Fruit fly (Drosophila melanogaster) whole organism, adult: ENCODE results near the gene Vps24.

ENCODE experiments used
- CG11617 ChIP-seq: fragments of 200-800 bp; sonication (Bioruptor generic); optimal IDR thresholded peaks from 2 replicates; lab custom pipeline; 2017; ENCODE audit warnings: mild to moderate bottlenecking, missing biosample characterization, missing genetic modification reagents, missing genetic modification characterization
- CG12768 ChIP-seq: fragments of 200-800 bp; sonication (Bioruptor generic); optimal IDR thresholded peaks from 2 replicates; lab custom pipeline; 2017; ENCODE audit warnings: missing biosample characterization, missing genetic modification characterization, mild to moderate bottlenecking, moderate library complexity, missing genetic modification reagents
- CG14711 ChIP-seq: fragments of 200-800 bp; sonication (Bioruptor generic); optimal IDR thresholded peaks from 2 replicates; lab custom pipeline; 2018; ENCODE audit warnings: missing biosample characterization, mild to moderate bottlenecking, missing genetic modification characterization, moderate library complexity
- CG1620 ChIP-seq: fragments of 200-800 bp; sonication (Bioruptor generic); optimal IDR thresholded peaks from 2 replicates; lab custom pipeline; 2016; ENCODE audit warnings: missing biosample characterization, missing genetic modification characterization
- CG33017 ChIP-seq: fragments of 200-800 bp; sonication (Bioruptor generic); optimal IDR thresholded peaks from 2 replicates; lab custom pipeline; 2018; ENCODE audit warnings: missing biosample characterization, mild to moderate bottlenecking, missing genetic modification characterization, moderate library complexity
- CG5204 ChIP-seq: fragments of 200-800 bp; sonication (Bioruptor generic); optimal IDR thresholded peaks from 2 replicates; lab custom pipeline; 2016; ENCODE audit warnings: missing biosample characterization, missing genetic modification characterization
- CG7045 ChIP-seq: fragments of 200-800 bp; sonication (Bioruptor generic); optimal IDR thresholded peaks from 2 replicates; lab custom pipeline; 2017; ENCODE audit warnings: missing biosample characterization, mild to moderate bottlenecking, missing genetic modification characterization
- CG7101 ChIP-seq: fragments of 200-800 bp; sonication (Bioruptor generic); optimal IDR thresholded peaks from 2 replicates; lab custom pipeline; 2018; ENCODE audit warnings: missing biosample characterization, mild to moderate bottlenecking, missing genetic modification characterization, moderate library complexity
- Clk ChIP-seq: fragments of 200-800 bp; sonication (Bioruptor generic); optimal IDR thresholded peaks from 2 replicates; lab custom pipeline; 2017; ENCODE audit warnings: missing biosample characterization, missing genetic modification characterization
- Crg-1 ChIP-seq: fragments of 200-800 bp; sonication (Bioruptor generic); optimal IDR thresholded peaks from 2 replicates; lab custom pipeline; 2016; ENCODE audit warnings: missing biosample characterization, missing genetic modification characterization
- Hr96 ChIP-seq: fragments of 200-800 bp; sonication (Bioruptor generic); optimal IDR thresholded peaks from 2 replicates; lab custom pipeline; 2016; ENCODE audit warnings: missing biosample characterization, missing genetic modification characterization
- Mnt ChIP-seq: fragments of 200-800 bp; sonication (Bioruptor generic); optimal IDR thresholded peaks from 2 replicates; lab custom pipeline; 2016; ENCODE audit warnings: missing biosample characterization, mild to moderate bottlenecking, missing genetic modification characterization
- bab1 ChIP-seq: fragments of 200-800 bp; sonication (Bioruptor generic); optimal IDR thresholded peaks from 3 replicates; lab custom pipeline; 2019; ENCODE audit warnings: missing biosample characterization, mild to moderate bottlenecking, missing genetic modification characterization, moderate library complexity
- cic ChIP-seq: fragments of 200-800 bp; sonication (Bioruptor generic); optimal IDR thresholded peaks from 2 replicates; lab custom pipeline; 2017; ENCODE audit warnings: missing biosample characterization, mild to moderate bottlenecking, missing genetic modification characterization, moderate library complexity
- cnc ChIP-seq, 2 experiments: fragments of >200 bp; optimal IDR thresholded peaks; 2 replicates each; lab custom pipeline; 2017
- kay ChIP-seq: fragments of 200-800 bp; sonication (Bioruptor generic); peaks from one replicate; lab custom pipeline; 2016; ENCODE audit warnings: missing biosample characterization, missing genetic modification characterization, borderline replicate concordance
- ovo ChIP-seq: fragments of 200-800 bp; sonication (Bioruptor generic); optimal IDR thresholded peaks from 2 replicates; lab custom pipeline; 2016; ENCODE audit warnings: missing biosample characterization, missing genetic modification characterization
- pad ChIP-seq: fragments of 200-800 bp; sonication (Bioruptor generic); optimal IDR thresholded peaks from 3 replicates; lab custom pipeline; 2017; ENCODE audit warnings: missing biosample characterization, missing genetic modification characterization, mild to moderate bottlenecking, moderate library complexity, missing genetic modification reagents
- tj ChIP-seq: fragments of 200-800 bp; sonication (Bioruptor generic); optimal IDR thresholded peaks from 3 replicates; lab custom pipeline; 2017; ENCODE audit warnings: missing biosample characterization, mild to moderate bottlenecking, missing genetic modification characterization, moderate library complexity
- toe ChIP-seq: fragments of 200-800 bp; sonication (Bioruptor generic); optimal IDR thresholded peaks from 2 replicates; lab custom pipeline; 2016; ENCODE audit warnings: missing biosample characterization, missing genetic modification characterization

Vps24 gene

DNA sequence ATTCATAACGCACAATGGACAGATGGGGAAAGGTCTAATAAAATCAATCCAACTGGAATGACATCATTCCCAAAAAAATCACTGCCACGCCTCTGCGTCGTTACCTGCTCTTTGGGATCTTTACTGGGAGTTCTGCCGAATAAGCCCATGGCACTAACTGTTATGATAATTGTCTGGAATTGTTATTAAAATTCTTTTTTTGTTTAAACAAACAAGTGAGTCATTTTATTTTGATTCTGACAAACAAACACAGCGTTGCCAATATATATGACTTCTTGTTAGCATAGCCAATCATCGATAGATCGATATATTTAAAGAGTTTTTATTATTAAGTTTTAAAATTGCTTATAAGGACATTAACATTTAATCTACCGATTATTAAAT is at the start of gene Vps24:
TSS of gene Vps24 (minus strand) at position 265 of the 384 bp plus-strand sequence.
- TF ChIP-seq bab1 (peak; percentile 46), cic (GFP tag; lab: Kevin White, UChicago) (no peak), tj (no peak), toe (GFP tag; lab: Kevin White, UChicago) (no peak), Clk (GFP tag; lab: Kevin White, UChicago) (no peak), ovo (no peak), CG33017 (tag; lab: Kevin White, UChicago) (no peak), CG7101 (tag; lab: Kevin White, UChicago) (no peak), CG7045 (GFP tag; lab: Kevin White, UChicago) (no peak), kay (GFP tag; lab: Kevin White, UChicago) (peak; percentile 96), CG12768 (GFP tag; lab: Kevin White, UChicago) (no peak), pad (GFP tag; lab: Kevin White, UChicago) (no peak)

DNA sequence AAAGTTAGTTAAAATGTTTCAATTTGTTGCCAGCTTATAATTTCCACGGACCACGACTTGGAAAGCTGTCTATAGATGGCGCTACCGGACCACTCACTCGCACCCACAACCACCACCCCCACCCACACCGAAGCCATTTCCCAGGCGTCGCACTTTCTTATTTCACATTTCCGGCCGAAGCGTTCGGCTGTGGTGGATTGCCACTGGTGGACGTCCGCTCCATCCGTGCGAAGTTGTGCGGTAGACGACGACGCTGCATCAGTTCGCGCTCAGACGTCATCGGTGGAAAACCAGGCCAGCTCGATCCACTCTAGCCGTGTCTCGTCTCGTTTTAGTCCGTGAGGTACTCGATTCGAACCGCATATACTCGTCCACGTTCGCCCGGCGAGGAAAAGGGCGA is 48.9 kb upstream of the Vps24 start, which contains the start of gene CG1090:
TSS of gene CG1090 (plus strand) at position 259 of the 400 bp plus-strand sequence.
- peak; percentile 7 for TF ChIP-seq CG33017 (tag; lab: Kevin White, UChicago)
- TF ChIP-seq CG12768 (GFP tag; lab: Kevin White, UChicago): peak; percentile 9
- TF ChIP-seq Clk (GFP tag; lab: Kevin White, UChicago): no peak
- no peak for TF ChIP-seq Crg-1 (GFP tag; lab: Kevin White, UChicago)
- TF ChIP-seq CG14711 (tag; lab: Kevin White, UChicago): no peak
- TF ChIP-seq cnc (optimal IDR thresholded peaks at IDR 0.05; lab: Kevin White, UChicago): no peak

DNA sequence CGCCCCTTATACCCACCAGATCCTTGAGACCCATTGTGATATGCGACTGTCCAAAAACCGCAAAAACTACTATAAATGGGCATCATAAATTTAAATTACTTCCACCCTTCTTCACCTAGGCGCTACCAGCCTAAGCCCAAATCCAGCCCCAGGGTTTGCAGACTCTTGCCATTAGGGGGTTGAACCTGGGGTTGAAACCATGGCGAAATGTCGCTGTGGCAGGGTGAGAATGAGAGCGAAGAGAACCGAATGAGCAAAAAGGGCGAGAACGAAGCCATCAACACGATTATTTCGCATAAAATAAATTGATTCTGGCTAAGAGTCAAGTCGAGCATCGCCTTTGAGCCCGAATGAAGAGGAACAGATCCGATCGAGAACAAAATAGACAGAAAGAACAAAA is 42.8 kb upstream of the Vps24 start:
- TF ChIP-seq Hr96 (GFP tag; lab: Kevin White, UChicago): no peak
- TF ChIP-seq Clk (GFP tag; lab: Kevin White, UChicago): no peak
- TF ChIP-seq CG7101 (tag; lab: Kevin White, UChicago): no peak
- TF ChIP-seq tj: no peak

DNA sequence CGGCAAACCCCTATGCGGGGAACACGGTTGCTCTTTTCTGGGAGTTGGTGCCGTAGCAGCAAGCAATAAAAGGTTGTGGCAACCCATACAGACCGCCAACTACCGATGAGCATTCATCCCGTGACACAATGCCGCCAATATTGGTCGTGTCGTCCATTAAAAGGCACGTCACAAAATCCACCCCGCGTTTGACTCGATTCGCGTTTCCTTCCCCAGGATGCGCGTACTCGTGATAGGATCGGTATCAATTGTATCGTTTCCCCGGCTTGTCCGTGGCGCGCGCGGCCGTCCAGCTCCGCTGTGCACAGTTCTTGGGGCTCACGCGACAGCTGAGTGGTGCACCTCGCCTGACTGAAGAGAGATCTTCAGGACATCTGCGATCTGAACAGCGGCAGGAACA is 39.5 kb upstream of the Vps24 start:
- TF ChIP-seq CG7101 (tag; lab: Kevin White, UChicago) (no peak), CG11617 (GFP tag; lab: Kevin White, UChicago) (no peak), CG33017 (tag; lab: Kevin White, UChicago) (no peak), Hr96 (GFP tag; lab: Kevin White, UChicago) (no peak), bab1 (no peak), CG12768 (GFP tag; lab: Kevin White, UChicago) (no peak), CG14711 (tag; lab: Kevin White, UChicago) (no peak), Crg-1 (GFP tag; lab: Kevin White, UChicago) (no peak), cnc (optimal IDR thresholded peaks at IDR 0.05; lab: Kevin White, UChicago) (no peak), Clk (GFP tag; lab: Kevin White, UChicago) (no peak), cic (GFP tag; lab: Kevin White, UChicago) (no peak), CG5204 (GFP tag; lab: Kevin White, UChicago) (no peak), kay (GFP tag; lab: Kevin White, UChicago) (no peak), CG7045 (GFP tag; lab: Kevin White, UChicago) (no peak), ovo (no peak), tj (no peak), Mnt (no peak)

DNA sequence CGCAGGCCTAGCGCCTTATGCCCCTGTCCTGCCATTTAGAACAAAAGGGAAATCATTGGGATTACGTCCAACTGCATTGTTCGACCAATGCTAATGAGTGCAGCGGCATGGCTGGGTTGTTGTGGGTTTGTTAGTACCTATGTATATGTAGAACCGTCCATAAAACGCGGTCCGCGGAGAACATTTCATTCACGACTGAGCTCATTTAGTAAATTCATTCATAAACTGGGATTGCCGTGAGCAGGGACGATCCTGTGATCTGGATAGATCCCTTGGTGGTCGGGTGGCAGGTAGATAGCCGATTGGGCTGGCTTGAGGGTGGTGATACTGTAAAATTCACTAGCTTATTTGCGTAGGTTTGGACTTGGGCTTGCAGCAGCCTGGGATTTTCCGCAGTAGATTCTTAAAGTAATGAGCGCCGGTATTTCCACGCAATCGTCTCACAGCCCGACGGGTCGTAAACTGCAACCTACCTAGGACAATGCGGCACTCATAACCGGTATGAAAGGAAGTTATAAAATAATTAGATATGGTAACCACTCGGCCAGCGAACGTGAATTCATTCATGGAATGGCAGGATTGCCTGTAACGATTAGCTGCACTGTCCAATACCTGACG is 37.6 kb upstream of the Vps24 start:
- TF ChIP-seq kay (GFP tag; lab: Kevin White, UChicago): no peak

DNA sequence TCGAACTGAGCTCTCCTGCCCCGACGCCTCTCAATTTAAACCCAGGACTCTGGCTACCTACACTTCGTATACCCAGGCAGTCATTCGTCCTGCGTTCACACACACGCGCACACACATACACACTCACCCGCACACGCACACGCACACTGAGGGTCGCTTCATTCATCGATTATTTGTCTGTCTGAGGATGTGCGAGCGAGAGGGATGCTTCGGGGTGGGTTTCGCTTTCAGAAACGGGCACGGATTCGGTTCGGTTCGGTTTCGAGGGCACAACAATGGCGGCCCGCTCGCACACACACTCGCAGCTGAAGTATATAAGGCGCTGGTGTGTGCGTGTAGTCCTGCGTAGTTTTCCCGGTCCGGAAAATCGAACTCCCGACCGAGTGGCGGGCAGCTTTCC is 35.9 kb upstream of the Vps24 start, which contains the start of gene hkb:
TSS of gene hkb (minus strand) at position 11 of the 400 bp plus-strand sequence.
- TF ChIP-seq CG1620 (GFP tag; lab: Kevin White, UChicago): no peak
- no peak for TF ChIP-seq bab1
- TF ChIP-seq ovo: no peak
- TF ChIP-seq cnc (optimal IDR thresholded peaks at IDR 0.05; lab: Kevin White, UChicago): no peak
- no peak for TF ChIP-seq Mnt
- TF ChIP-seq cic (GFP tag; lab: Kevin White, UChicago): no peak
- TF ChIP-seq Clk (GFP tag; lab: Kevin White, UChicago): no peak
- no peak for TF ChIP-seq pad (GFP tag; lab: Kevin White, UChicago)
- no peak for TF ChIP-seq CG14711 (tag; lab: Kevin White, UChicago)
- TF ChIP-seq kay (GFP tag; lab: Kevin White, UChicago): no peak
- no peak for TF ChIP-seq CG7101 (tag; lab: Kevin White, UChicago)
- TF ChIP-seq CG11617 (GFP tag; lab: Kevin White, UChicago): no peak
- no peak for TF ChIP-seq toe (GFP tag; lab: Kevin White, UChicago)
- TF ChIP-seq CG7045 (GFP tag; lab: Kevin White, UChicago): no peak
- no peak for TF ChIP-seq CG5204 (GFP tag; lab: Kevin White, UChicago)
- TF ChIP-seq CG33017 (tag; lab: Kevin White, UChicago): no peak
- no peak for TF ChIP-seq CG12768 (GFP tag; lab: Kevin White, UChicago)
- TF ChIP-seq Crg-1 (GFP tag; lab: Kevin White, UChicago): no peak
- no peak for TF ChIP-seq tj
- TF ChIP-seq Hr96 (GFP tag; lab: Kevin White, UChicago): no peak

DNA sequence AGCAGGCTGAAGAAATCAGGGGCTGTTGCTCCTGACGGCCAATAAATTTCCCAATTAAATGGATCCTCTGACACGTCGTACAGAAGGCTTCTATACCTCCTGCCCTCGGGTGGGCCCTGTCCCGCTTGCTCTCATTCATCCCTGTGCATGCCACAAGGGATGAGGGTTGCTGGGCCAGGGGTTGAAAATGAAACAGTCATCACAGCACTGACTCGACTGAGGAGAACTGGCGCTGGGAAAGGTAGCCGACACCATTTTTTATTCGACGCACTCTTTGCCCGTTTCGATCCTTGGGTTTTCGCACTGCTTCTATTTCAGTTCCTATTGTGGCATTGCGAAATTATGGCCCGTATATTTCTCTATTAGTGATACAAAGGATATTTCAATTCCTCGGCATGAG is 30.4 kb upstream of the Vps24 start:
- TF ChIP-seq bab1 (no peak), Clk (GFP tag; lab: Kevin White, UChicago) (no peak), ovo (no peak), toe (GFP tag; lab: Kevin White, UChicago) (no peak), CG11617 (GFP tag; lab: Kevin White, UChicago) (no peak), CG1620 (GFP tag; lab: Kevin White, UChicago) (no peak), kay (GFP tag; lab: Kevin White, UChicago) (no peak), Mnt (no peak), CG5204 (GFP tag; lab: Kevin White, UChicago) (no peak), CG7101 (tag; lab: Kevin White, UChicago) (no peak), Hr96 (GFP tag; lab: Kevin White, UChicago) (no peak), CG14711 (tag; lab: Kevin White, UChicago) (no peak), Crg-1 (GFP tag; lab: Kevin White, UChicago) (no peak), pad (GFP tag; lab: Kevin White, UChicago) (no peak), CG12768 (GFP tag; lab: Kevin White, UChicago) (no peak), CG7045 (GFP tag; lab: Kevin White, UChicago) (no peak), cic (GFP tag; lab: Kevin White, UChicago) (no peak), tj (no peak)
